Fruit fly (Drosophila melanogaster) whole organism, embryonic: ENCODE measurements around the gene CG11700.

Experiments
- Adf1 ChIP-seq: fragments of 200-800 bp; sonication (Bioruptor generic); IDR thresholded peaks from 2 replicates; pipeline ENCODE4 v1.3.6; 2022; ENCODE audit warnings: missing biosample characterization, missing genetic modification characterization
- Antp ChIP-seq: fragments of 200-800 bp; sonication (Bioruptor generic); optimal IDR thresholded peaks from 3 replicates; lab custom pipeline; 2016; ENCODE audit warnings: missing biosample characterization, missing genetic modification characterization
- Asciz ChIP-seq: fragments of 200-800 bp; sonication (Bioruptor generic); optimal IDR thresholded peaks from 2 replicates; lab custom pipeline; 2017; ENCODE audit warnings: missing biosample characterization, mild to moderate bottlenecking, missing genetic modification characterization, missing genetic modification reagents
- CG12219 ChIP-seq: fragments of 200-800 bp; sonication (Bioruptor generic); optimal IDR thresholded peaks from 3 replicates; lab custom pipeline; 2018; ENCODE audit warnings: missing biosample characterization, mild to moderate bottlenecking, missing genetic modification characterization
- CG16779 ChIP-seq: fragments of 200-800 bp; sonication (Bioruptor generic); IDR thresholded peaks from 2 replicates; pipeline ENCODE4 v1.3.6; 2022; ENCODE audit warnings: missing biosample characterization, missing genetic modification characterization
- CG16863 ChIP-seq: fragments of 200-800 bp; sonication (Bioruptor generic); optimal IDR thresholded peaks from 3 replicates; lab custom pipeline; 2016; ENCODE audit warnings: missing biosample characterization, missing genetic modification characterization
- CG17829 ChIP-seq: fragments of 200-800 bp; optimal IDR thresholded peaks from 2 replicates; lab custom pipeline; 2019; ENCODE audit warnings: missing biosample characterization, mild to moderate bottlenecking, missing genetic modification characterization, moderate library complexity
- CG17912 ChIP-seq: fragments of 200-800 bp; sonication (Bioruptor generic); optimal IDR thresholded peaks from 2 replicates; lab custom pipeline; 2018; ENCODE audit warnings: missing biosample characterization, mild to moderate bottlenecking, missing genetic modification characterization
- CG18476 ChIP-seq: fragments of 200-800 bp; sonication (Bioruptor generic); optimal IDR thresholded peaks from 2 replicates; lab custom pipeline; 2016; ENCODE audit warnings: missing biosample characterization, mild to moderate bottlenecking, missing genetic modification characterization
- CG18764 ChIP-seq: fragments of 200-800 bp; sonication (Bioruptor generic); optimal IDR thresholded peaks from 3 replicates; lab custom pipeline; 2016; ENCODE audit warnings: missing biosample characterization, missing genetic modification characterization
- CG30403 ChIP-seq: fragments of 200-800 bp; sonication (Bioruptor generic); optimal IDR thresholded peaks from 3 replicates; lab custom pipeline; 2016; ENCODE audit warnings: missing biosample characterization, missing genetic modification characterization
- CG42726 ChIP-seq: fragments of 200-800 bp; sonication (Bioruptor generic); IDR thresholded peaks from 2 replicates; pipeline ENCODE4 v1.3.6; 2022; ENCODE audit warnings: missing biosample characterization, missing genetic modification characterization; ENCODE audit not compliant: partially characterized antibody
- CG4854 ChIP-seq: fragments of 200-800 bp; sonication (Bioruptor generic); optimal IDR thresholded peaks from 2 replicates; lab custom pipeline; 2016; ENCODE audit warnings: missing biosample characterization, missing genetic modification characterization, inconsistent platforms
- CG5180 ChIP-seq: fragments of 200-800 bp; sonication (Bioruptor generic); optimal IDR thresholded peaks from 3 replicates; lab custom pipeline; 2017; ENCODE audit warnings: missing biosample characterization, missing genetic modification characterization, mild to moderate bottlenecking, moderate library complexity, missing genetic modification reagents
- CG5245 ChIP-seq: fragments of 200-800 bp; sonication (Bioruptor generic); optimal IDR thresholded peaks from 3 replicates; lab custom pipeline; 2016; ENCODE audit warnings: missing biosample characterization, missing genetic modification characterization
- CG6175 ChIP-seq: fragments of 200-800 bp; sonication (Bioruptor generic); IDR thresholded peaks from 3 replicates; pipeline ENCODE4 v1.3.6; 2022; ENCODE audit warnings: missing biosample characterization, missing genetic modification characterization
- CG6689 ChIP-seq: fragments of 200-800 bp; sonication (Bioruptor generic); IDR thresholded peaks from 2 replicates; pipeline ENCODE4 v1.3.6; 2022; ENCODE audit warnings: missing biosample characterization, missing genetic modification characterization
- CG6854 ChIP-seq: fragments of 200-800 bp; sonication (Bioruptor generic); optimal IDR thresholded peaks from 3 replicates; lab custom pipeline; 2017; ENCODE audit warnings: missing biosample characterization, mild to moderate bottlenecking, missing genetic modification characterization
- CG7357 ChIP-seq: fragments of 200-800 bp; sonication (Bioruptor generic); IDR thresholded peaks from 3 replicates; pipeline ENCODE4 v1.3.6; 2022; ENCODE audit warnings: missing biosample characterization, missing genetic modification characterization
- CG7928 ChIP-seq: fragments of 200-800 bp; sonication (Bioruptor generic); optimal IDR thresholded peaks from 2 replicates; lab custom pipeline; 2017; ENCODE audit warnings: missing biosample characterization, mild to moderate bottlenecking, missing genetic modification characterization
- CG8944 ChIP-seq: fragments of 200-800 bp; sonication (Bioruptor generic); optimal IDR thresholded peaks from 3 replicates; lab custom pipeline; 2016; ENCODE audit warnings: missing biosample characterization, missing genetic modification characterization
- CoRest ChIP-seq: fragments of 200-800 bp; sonication (Bioruptor generic); optimal IDR thresholded peaks from 3 replicates; lab custom pipeline; 2018; ENCODE audit warnings: missing biosample characterization, mild to moderate bottlenecking, missing genetic modification characterization, moderate library complexity
- Drgx ChIP-seq: fragments of 200-800 bp; sonication (Bioruptor generic); IDR thresholded peaks from 2 replicates; pipeline ENCODE4 v1.3.6; 2022; ENCODE audit warnings: missing biosample characterization, missing genetic modification characterization
- GATAe ChIP-seq: fragments of 200-800 bp; sonication (Bioruptor generic); conservative IDR thresholded peaks from 2 replicates; pipeline ENCODE4 v1.3.6; 2022; ENCODE audit warnings: missing biosample characterization, missing genetic modification characterization
- Hr3 ChIP-seq: fragments of 200-800 bp; sonication (Bioruptor generic); optimal IDR thresholded peaks from 3 replicates; lab custom pipeline; 2016; ENCODE audit warnings: missing biosample characterization, missing genetic modification characterization
- Lim3 ChIP-seq: fragments of 200-800 bp; sonication (Bioruptor generic); IDR thresholded peaks from 2 replicates; pipeline ENCODE4 v1.3.6; 2022; ENCODE audit warnings: missing biosample characterization, missing genetic modification characterization
- Max ChIP-seq: fragments of 200-800 bp; sonication (Bioruptor generic); optimal IDR thresholded peaks from 2 replicates; lab custom pipeline; 2016; ENCODE audit warnings: missing biosample characterization, mild to moderate bottlenecking, missing genetic modification characterization
- Med ChIP-seq: fragments of 200-800 bp; sonication (Bioruptor generic); peaks from one replicate; lab custom pipeline; 2016; ENCODE audit warnings: missing biosample characterization, missing genetic modification characterization, mild to moderate bottlenecking, inconsistent platforms, moderate library complexity
- Meics ChIP-seq: fragments of 200-800 bp; sonication (Bioruptor generic); optimal IDR thresholded peaks from 2 replicates; lab custom pipeline; 2017; ENCODE audit warnings: missing biosample characterization, mild to moderate bottlenecking, missing genetic modification characterization
- Neu2 ChIP-seq: fragments of 200-800 bp; sonication (Bioruptor generic); optimal IDR thresholded peaks from 3 replicates; lab custom pipeline; 2016; ENCODE audit warnings: missing biosample characterization, missing genetic modification characterization, borderline replicate concordance
- Opbp ChIP-seq: fragments of 200-800 bp; sonication (Bioruptor generic); IDR thresholded peaks from 3 replicates; pipeline ENCODE4 v1.3.6; 2022; ENCODE audit warnings: missing biosample characterization, missing genetic modification characterization; ENCODE audit not compliant: partially characterized antibody
- Rfx ChIP-seq: fragments of 200-800 bp; sonication (Bioruptor generic); IDR thresholded peaks from 2 replicates; pipeline ENCODE4 v1.3.6; 2022; ENCODE audit warnings: missing biosample characterization, missing genetic modification characterization
- Side ChIP-seq: fragments of 200-800 bp; sonication (Bioruptor generic); optimal IDR thresholded peaks from 2 replicates; lab custom pipeline; 2016; ENCODE audit warnings: missing biosample characterization, missing genetic modification characterization
- Ssrp ChIP-seq: fragments of 200-800 bp; sonication (Bioruptor generic); optimal IDR thresholded peaks from 2 replicates; lab custom pipeline; 2018; ENCODE audit warnings: missing biosample characterization, mild to moderate bottlenecking, missing genetic modification characterization, moderate library complexity
- bab2 ChIP-seq: fragments of 200-800 bp; sonication (Bioruptor generic); optimal IDR thresholded peaks from 2 replicates; lab custom pipeline; 2016; ENCODE audit warnings: missing biosample characterization, missing genetic modification characterization
- cwo ChIP-seq: fragments of 200-800 bp; sonication (Bioruptor generic); optimal IDR thresholded peaks from 3 replicates; lab custom pipeline; 2017; ENCODE audit warnings: missing biosample characterization, missing genetic modification characterization, mild to moderate bottlenecking, moderate library complexity, missing genetic modification reagents
- dm ChIP-seq: fragments of 200-800 bp; sonication (Bioruptor generic); optimal IDR thresholded peaks from 3 replicates; lab custom pipeline; 2016; ENCODE audit warnings: missing biosample characterization, missing genetic modification characterization
- ewg ChIP-seq: fragments of 200-800 bp; sonication (Bioruptor generic); optimal IDR thresholded peaks from 3 replicates; lab custom pipeline; 2017; ENCODE audit warnings: mild to moderate bottlenecking, missing biosample characterization, missing genetic modification reagents, missing genetic modification characterization
- gro ChIP-seq: fragments of 200-800 bp; sonication (Bioruptor generic); optimal IDR thresholded peaks from 2 replicates; lab custom pipeline; 2016; ENCODE audit warnings: missing biosample characterization, missing genetic modification characterization
- h ChIP-seq: fragments of >200 bp; optimal IDR thresholded peaks from 2 replicates; lab custom pipeline; 2017
- kah ChIP-seq: fragments of 200-800 bp; sonication (Bioruptor generic); optimal IDR thresholded peaks from 2 replicates; lab custom pipeline; 2018; ENCODE audit warnings: missing biosample characterization, mild to moderate bottlenecking, missing genetic modification characterization
- klu ChIP-seq: fragments of 200-800 bp; sonication (Bioruptor generic); IDR thresholded peaks from 2 replicates; pipeline ENCODE4 v1.3.6; 2022; ENCODE audit warnings: missing biosample characterization, missing genetic modification characterization
- lilli ChIP-seq: fragments of 200-800 bp; sonication (Bioruptor generic); optimal IDR thresholded peaks from 3 replicates; lab custom pipeline; 2016; ENCODE audit warnings: missing biosample characterization, missing genetic modification characterization
- pfk ChIP-seq: fragments of 200-800 bp; sonication (Bioruptor generic); optimal IDR thresholded peaks from 2 replicates; lab custom pipeline; 2018; ENCODE audit warnings: missing biosample characterization, mild to moderate bottlenecking, missing genetic modification characterization, moderate library complexity
- ranshi ChIP-seq: fragments of 200-800 bp; sonication (Bioruptor generic); IDR thresholded peaks from 2 replicates; pipeline ENCODE4 v1.3.6; 2022; ENCODE audit warnings: missing biosample characterization, missing genetic modification characterization
- shn ChIP-seq: fragments of 200-800 bp; sonication (Bioruptor generic); optimal IDR thresholded peaks from 3 replicates; lab custom pipeline; 2016; ENCODE audit warnings: missing biosample characterization, missing genetic modification characterization
- sob ChIP-seq: fragments of 200-800 bp; sonication (Bioruptor generic); IDR thresholded peaks from 2 replicates; pipeline ENCODE4 v1.3.6; 2022; ENCODE audit warnings: missing biosample characterization, missing genetic modification characterization
- sr ChIP-seq: fragments of 200-800 bp; sonication (Bioruptor generic); IDR thresholded peaks from 3 replicates; pipeline ENCODE4 v1.3.6; 2022; ENCODE audit warnings: missing biosample characterization, missing genetic modification characterization
- tna ChIP-seq: fragments of 200-800 bp; sonication (Bioruptor generic); IDR thresholded peaks from 2 replicates; pipeline ENCODE4 v1.3.6; 2022; ENCODE audit warnings: missing biosample characterization, missing genetic modification characterization; ENCODE audit not compliant: partially characterized antibody
- wor ChIP-seq: fragments of 200-800 bp; sonication (Bioruptor generic); IDR thresholded peaks from 2 replicates; pipeline ENCODE4 v1.3.6; 2022; ENCODE audit warnings: missing biosample characterization, missing genetic modification characterization
- zf30C ChIP-seq: fragments of 200-800 bp; sonication (Bioruptor generic); optimal IDR thresholded peaks from 3 replicates; lab custom pipeline; 2018; ENCODE audit warnings: missing biosample characterization, mild to moderate bottlenecking, missing genetic modification characterization

The CG11700 gene

dm6 chrX:6267187-6267711, 16.1 kb downstream of the CG11700 start, which contains the start of gene schlank (continued):
- TF ChIP-seq CG17912 (GFP tag; lab: Kevin White, UChicago) (no peak), CG12219 (peak; percentile 40), h (lab: Kevin White, UChicago) (no peak), Rfx (GFP tag; lab: Robert Waterston, UW) (peak; percentile 67), cwo (GFP tag; lab: Kevin White, UChicago) (no peak), CG18476 (GFP tag; lab: Kevin White, UChicago) (peak; percentile 31), Meics (GFP tag; lab: Kevin White, UChicago) (peak; percentile 18), GATAe (GFP tag; lab: Robert Waterston, UW) (no peak), CG18764 (peak; percentile 43), dm (GFP tag; lab: Kevin White, UChicago) (no peak), Ssrp (peak; percentile 40), CG6175 (GFP tag; lab: Robert Waterston, UW) (no peak), wor (GFP tag; lab: Robert Waterston, UW) (no peak), CG5180 (GFP tag; lab: Kevin White, UChicago) (no peak), pfk (GFP tag; lab: Kevin White, UChicago) (no peak), kah (GFP tag; lab: Kevin White, UChicago) (no peak), klu (GFP tag; lab: Robert Waterston, UW) (peak; percentile 22; the same call in 1 of the 2 replicates), Neu2 (GFP tag; lab: Kevin White, UChicago) (no peak), Med (GFP tag; lab: Kevin White, UChicago) (peak; percentile 85), CG30403 (GFP tag; lab: Kevin White, UChicago) (peak; percentile 62), ranshi (peak; percentile 57; the same call in 1 of the 2 replicates), tna (GFP tag; lab: Robert Waterston, UW) (no peak), gro (GFP tag; lab: Kevin White, UChicago) (no peak), Adf1 (GFP tag; lab: Robert Waterston, UW) (no peak), Opbp (0 out of 3 replicates have a peak, but pooled peaks have one; percentile 6), ewg (GFP tag; lab: Kevin White, UChicago) (peak; percentile 39), Drgx (GFP tag; lab: Robert Waterston, UW) (0 out of 2 replicates have a peak, but pooled peaks have one; percentile 29), CG16779 (GFP tag; lab: Robert Waterston, UW) (no peak), Asciz (GFP tag; lab: Kevin White, UChicago) (no peak), CoRest (peak; percentile 68), CG8944 (GFP tag; lab: Kevin White, UChicago) (peak; percentile 55), Antp (GFP tag; lab: Kevin White, UChicago) (peak; percentile 75), CG7928 (GFP tag; lab: Kevin White, UChicago) (peak; percentile 85), CG4854 (no peak), lilli (peak; percentile 72), CG7357 (GFP tag; lab: Robert Waterston, UW) (peak; percentile 62; the same call in 2 of the 3 replicates), bab2 (GFP tag; lab: Kevin White, UChicago) (peak; percentile 62), Side (GFP tag; lab: Kevin White, UChicago) (peak; percentile 58), CG42726 (GFP tag; lab: Robert Waterston, UW) (no peak), zf30C (GFP tag; lab: Kevin White, UChicago) (no peak), Max (GFP tag; lab: Kevin White, UChicago) (no peak), sob (peak; percentile 27; the same call in 1 of the 2 replicates), sr (GFP tag; lab: Robert Waterston, UW) (no peak), CG6854 (GFP tag; lab: Kevin White, UChicago) (no peak), CG5245 (no peak), CG6689 (GFP tag; lab: Robert Waterston, UW) (peak; percentile 67), shn (peak; percentile 55), Lim3 (GFP tag; lab: Robert Waterston, UW) (no peak), Hr3 (GFP tag; lab: Kevin White, UChicago) (peak; percentile 41), CG16863 (GFP tag; lab: Kevin White, UChicago) (peak; percentile 57), CG17829 (peak; percentile 28)
